Worm (Caenorhabditis elegans): ENCODE data around the gene Y43F8B.24.

- no peak for TF ChIP-seq efl-1 (optimal IDR thresholded peaks at IDR 0.05)
- no peak for TF ChIP-seq efl-1 (GFP tag; optimal IDR thresholded peaks at IDR 0.05 in 1 of 2)
- no peak for TF ChIP-seq snpc-4 (tag; optimal IDR thresholded peaks at IDR 0.05)
- no peak for TF ChIP-seq fos-1 (tag; optimal IDR thresholded peaks at IDR 0.05)
- no peak for TF ChIP-seq efl-3 (GFP tag; optimal IDR thresholded peaks at IDR 0.05)
- TF ChIP-seq lin-39 (tag; optimal IDR thresholded peaks at IDR 0.05): no peak
- no peak for TF ChIP-seq mep-1 (tag; optimal IDR thresholded peaks at IDR 0.05)
- no peak for TF ChIP-seq nhr-237 (tag; optimal IDR thresholded peaks at IDR 0.05)
- no peak for TF ChIP-seq ces-1 (GFP tag; optimal IDR thresholded peaks at IDR 0.05)
- no peak for TF ChIP-seq tbx-2 (tag; optimal IDR thresholded peaks at IDR 0.05)
- no peak for TF ChIP-seq xbp-1 (tag; optimal IDR thresholded peaks at IDR 0.05)
- TF ChIP-seq nhr-11 (tag; optimal IDR thresholded peaks at IDR 0.05): no peak
- no peak for TF ChIP-seq dpl-1 (GFP tag; optimal IDR thresholded peaks at IDR 0.05)
- TF ChIP-seq ceh-8 (GFP tag; optimal IDR thresholded peaks at IDR 0.05): no peak
- no peak for TF ChIP-seq ztf-11 (tag; optimal IDR thresholded peaks at IDR 0.05)
Observed at ce11 chrV:19430351-19430913, 26.8 kb upstream of the Y43F8B.24 start.

Measured in whole organism, L1 larva.